Fruit fly (Drosophila melanogaster) whole organism, embryonic: ENCODE measurements around the gene mop.
A peak's percentile ranks its signal among the peaks of the same experiment; 100 is the strongest.

Experiments used
- Bteb2 ChIP-seq: fragments of 200-800 bp; sonication (Bioruptor generic); optimal IDR thresholded peaks from 2 replicates; lab custom pipeline; 2016; ENCODE audit warnings: missing biosample characterization, missing genetic modification characterization
- CG10431 ChIP-seq: fragments of 200-800 bp; sonication (Bioruptor generic); optimal IDR thresholded peaks from 3 replicates; lab custom pipeline; 2018; ENCODE audit warnings: missing biosample characterization, mild to moderate bottlenecking, missing genetic modification characterization
- CG10979 ChIP-seq: fragments of 200-800 bp; sonication (Bioruptor generic); optimal IDR thresholded peaks from 2 replicates; lab custom pipeline; 2018; ENCODE audit warnings: missing biosample characterization, mild to moderate bottlenecking, missing genetic modification characterization, moderate library complexity
- CG11456 ChIP-seq: fragments of 200-800 bp; sonication (Bioruptor generic); IDR thresholded peaks from 3 replicates; pipeline ENCODE4 v1.3.6; 2022; ENCODE audit warnings: missing biosample characterization, missing genetic modification characterization
- CG11696 ChIP-seq: fragments of 200-800 bp; sonication (Bioruptor generic); IDR thresholded peaks from 2 replicates; pipeline ENCODE4 v1.3.6; 2022; ENCODE audit warnings: missing biosample characterization, missing genetic modification characterization
- CG12744 ChIP-seq: fragments of 200-800 bp; sonication (Bioruptor generic); optimal IDR thresholded peaks from 2 replicates; lab custom pipeline; 2016; ENCODE audit warnings: missing biosample characterization, missing genetic modification characterization
- CG14050 ChIP-seq: fragments of 200-800 bp; sonication (Bioruptor generic); IDR thresholded peaks from 3 replicates; pipeline ENCODE4 v1.3.6; 2022; ENCODE audit warnings: missing biosample characterization, missing genetic modification characterization
- CG15073 ChIP-seq: fragments of 200-800 bp; sonication (Bioruptor generic); optimal IDR thresholded peaks from 2 replicates; lab custom pipeline; 2016; ENCODE audit warnings: missing biosample characterization, missing genetic modification characterization
- CG15269 ChIP-seq: fragments of 200-800 bp; sonication (Bioruptor generic); optimal IDR thresholded peaks from 2 replicates; lab custom pipeline; 2018; ENCODE audit warnings: missing biosample characterization, mild to moderate bottlenecking, missing genetic modification characterization, moderate library complexity
- CG17328 ChIP-seq: fragments of 200-800 bp; sonication (Bioruptor generic); IDR thresholded peaks from 2 replicates; pipeline ENCODE4 v1.3.6; 2022; ENCODE audit warnings: missing biosample characterization, missing genetic modification characterization
- CG17612 ChIP-seq: fragments of 200-800 bp; sonication (Bioruptor generic); IDR thresholded peaks from 2 replicates; pipeline ENCODE4 v1.3.6; 2022; ENCODE audit warnings: missing biosample characterization, missing genetic modification characterization
- CG17912 ChIP-seq: fragments of 200-800 bp; sonication (Bioruptor generic); optimal IDR thresholded peaks from 2 replicates; lab custom pipeline; 2018; ENCODE audit warnings: missing biosample characterization, mild to moderate bottlenecking, missing genetic modification characterization
- CG1832 ChIP-seq: fragments of 200-800 bp; sonication (Bioruptor generic); optimal IDR thresholded peaks from 2 replicates; lab custom pipeline; 2017; ENCODE audit warnings: missing biosample characterization, mild to moderate bottlenecking, missing genetic modification characterization, inconsistent platforms
- CG32772 ChIP-seq: fragments of 200-800 bp; sonication (Bioruptor generic); IDR thresholded peaks from 2 replicates; pipeline ENCODE4 v1.3.6; 2022; ENCODE audit warnings: missing biosample characterization, missing genetic modification characterization
- CG3407 ChIP-seq: fragments of 200-800 bp; sonication (Bioruptor generic); optimal IDR thresholded peaks from 2 replicates; lab custom pipeline; 2018; ENCODE audit warnings: missing biosample characterization, mild to moderate bottlenecking, missing genetic modification characterization
- CG34422 ChIP-seq: fragments of 200-800 bp; sonication (Bioruptor generic); IDR thresholded peaks from 3 replicates; pipeline ENCODE4 v1.3.6; 2022; ENCODE audit warnings: missing biosample characterization, missing genetic modification characterization
- CG4730 ChIP-seq: fragments of 200-800 bp; sonication (Bioruptor generic); IDR thresholded peaks from 2 replicates; pipeline ENCODE4 v1.3.6; 2022; ENCODE audit warnings: missing biosample characterization, missing genetic modification characterization
- CG7928 ChIP-seq: fragments of 200-800 bp; sonication (Bioruptor generic); optimal IDR thresholded peaks from 2 replicates; lab custom pipeline; 2017; ENCODE audit warnings: missing biosample characterization, mild to moderate bottlenecking, missing genetic modification characterization
- CG8089 ChIP-seq: fragments of 200-800 bp; sonication (Bioruptor generic); optimal IDR thresholded peaks from 3 replicates; lab custom pipeline; 2016; ENCODE audit warnings: missing biosample characterization, missing genetic modification characterization
- CG8281 ChIP-seq: fragments of 200-800 bp; sonication (Bioruptor generic); optimal IDR thresholded peaks from 2 replicates; lab custom pipeline; 2018; ENCODE audit warnings: missing biosample characterization, mild to moderate bottlenecking, missing genetic modification characterization, moderate library complexity
- CG9215 ChIP-seq: fragments of 200-800 bp; sonication (Bioruptor generic); IDR thresholded peaks from 2 replicates; pipeline ENCODE4 v1.3.6; 2022; ENCODE audit warnings: missing biosample characterization, missing genetic modification characterization
- Dbx ChIP-seq: fragments of 200-800 bp; sonication (Bioruptor generic); IDR thresholded peaks from 3 replicates; pipeline ENCODE4 v1.3.6; 2022; ENCODE audit warnings: missing biosample characterization, missing genetic modification characterization
- Dip3 ChIP-seq: fragments of 200-800 bp; sonication (Bioruptor generic); optimal IDR thresholded peaks from 3 replicates; lab custom pipeline; 2016; ENCODE audit warnings: missing biosample characterization, missing genetic modification characterization
- Gug ChIP-seq: fragments of 200-800 bp; sonication (Bioruptor generic); IDR thresholded peaks from 4 replicates; pipeline ENCODE4 v1.3.6; 2022; ENCODE audit warnings: missing biosample characterization, missing genetic modification characterization
- Hmx ChIP-seq: fragments of 200-800 bp; sonication (Bioruptor generic); optimal IDR thresholded peaks from 2 replicates; lab custom pipeline; 2016; ENCODE audit warnings: missing biosample characterization, missing genetic modification characterization
- MESR4 ChIP-seq: fragments of 200-800 bp; sonication (Bioruptor generic); optimal IDR thresholded peaks from 2 replicates; lab custom pipeline; 2018; ENCODE audit warnings: missing biosample characterization, mild to moderate bottlenecking, missing genetic modification characterization, moderate library complexity
- NC2β ChIP-seq: fragments of 200-800 bp; sonication (Bioruptor generic); optimal IDR thresholded peaks from 2 replicates; lab custom pipeline; 2016; ENCODE audit warnings: missing biosample characterization, missing genetic modification characterization
- Neu2 ChIP-seq: fragments of 200-800 bp; sonication (Bioruptor generic); optimal IDR thresholded peaks from 3 replicates; lab custom pipeline; 2016; ENCODE audit warnings: missing biosample characterization, missing genetic modification characterization, borderline replicate concordance
- Nf-YC ChIP-seq: fragments of 200-800 bp; optimal IDR thresholded peaks from 3 replicates; lab custom pipeline; 2019; ENCODE audit warnings: missing biosample characterization, mild to moderate bottlenecking, missing genetic modification characterization, moderate library complexity
- PHDP ChIP-seq: fragments of 200-800 bp; sonication (Bioruptor generic); optimal IDR thresholded peaks from 3 replicates; lab custom pipeline; 2018; ENCODE audit warnings: missing biosample characterization, mild to moderate bottlenecking, missing genetic modification characterization, moderate library complexity
- Poxn ChIP-seq: fragments of 200-800 bp; sonication (Bioruptor generic); IDR thresholded peaks from 2 replicates; pipeline ENCODE4 v1.3.6; 2022; ENCODE audit warnings: missing biosample characterization, missing genetic modification characterization
- Rx ChIP-seq: fragments of 200-800 bp; sonication (Bioruptor generic); IDR thresholded peaks from 2 replicates; pipeline ENCODE4 v1.3.6; 2022; ENCODE audit warnings: missing biosample characterization, missing genetic modification characterization
- bcd ChIP-seq: fragments of 200-800 bp; sonication (Bioruptor generic); optimal IDR thresholded peaks from 2 replicates; lab custom pipeline; 2017; ENCODE audit warnings: missing biosample characterization, mild to moderate bottlenecking, missing genetic modification characterization
- chif ChIP-seq, 2 experiments: fragments of 200-800 bp; sonication (Bioruptor generic); optimal IDR thresholded peaks; 3 replicates each; lab custom pipeline; 2016; ENCODE audit warnings: missing biosample characterization in 2 of 2, missing genetic modification characterization in 2 of 2
- da ChIP-seq: fragments of 200-800 bp; sonication (Bioruptor generic); optimal IDR thresholded peaks from 2 replicates; lab custom pipeline; 2016; ENCODE audit warnings: missing biosample characterization, missing genetic modification characterization
- fd3F ChIP-seq: fragments of 200-800 bp; sonication (Bioruptor generic); optimal IDR thresholded peaks from 2 replicates; lab custom pipeline; 2018; ENCODE audit warnings: missing biosample characterization, mild to moderate bottlenecking, missing genetic modification characterization, moderate library complexity
- fd96Cb ChIP-seq: fragments of 200-800 bp; sonication (Bioruptor generic); optimal IDR thresholded peaks from 2 replicates; lab custom pipeline; 2018; ENCODE audit warnings: missing biosample characterization, mild to moderate bottlenecking, missing genetic modification characterization, moderate library complexity
- ftz-f1 ChIP-seq: fragments of 200-800 bp; sonication (Bioruptor generic); optimal IDR thresholded peaks from 2 replicates; lab custom pipeline; 2016; ENCODE audit warnings: missing biosample characterization, missing genetic modification characterization
- gce ChIP-seq: fragments of 200-800 bp; sonication (Bioruptor generic); IDR thresholded peaks from 3 replicates; pipeline ENCODE4 v1.3.6; 2022; ENCODE audit warnings: missing biosample characterization, missing genetic modification characterization
- hb ChIP-seq: fragments of 200-800 bp; sonication (Bioruptor generic); IDR thresholded peaks from 3 replicates; pipeline ENCODE4 v1.3.6; 2022; ENCODE audit warnings: missing biosample characterization, missing genetic modification characterization; ENCODE audit not compliant: partially characterized antibody
- hkb ChIP-seq, 2 experiments: fragments of 200-800 bp in 1 of 2; fragments of >200 bp in 1 of 2; sonication (Bioruptor generic) in 1 of 2; IDR thresholded peaks in 1 of 2; optimal IDR thresholded peaks in 1 of 2; 2 replicates each; pipeline versions ENCODE4 v1.3.6 to Lab custom; 2017 to 2022; ENCODE audit warnings: missing biosample characterization in 1 of 2, missing genetic modification characterization in 1 of 2
- ken ChIP-seq: fragments of 200-800 bp; sonication (Bioruptor generic); IDR thresholded peaks from 3 replicates; pipeline ENCODE4 v1.3.6; 2022; ENCODE audit warnings: missing biosample characterization, missing genetic modification characterization
- lola ChIP-seq, 3 experiments: fragments of >200 bp in 2 of 3; fragments of 200-800 bp in 1 of 3; sonication (Bioruptor generic) in 1 of 3; optimal IDR thresholded peaks; 2 replicates each; lab custom pipeline; 2017 to 2019; ENCODE audit warnings: missing biosample characterization in 3 of 3, missing genetic modification characterization in 3 of 3, mild to moderate bottlenecking in 1 of 3, moderate library complexity in 1 of 3
- pan ChIP-seq, 4 experiments: fragments of >200 bp in 3 of 4; fragments of 200-800 bp in 1 of 4; sonication (Bioruptor generic) in 1 of 4; optimal IDR thresholded peaks in 3 of 4; IDR thresholded peaks in 1 of 4; 2 replicates each; pipeline versions ENCODE4 v1.3.6 to Lab custom; 2017 to 2022; ENCODE audit warnings: missing biosample characterization in 2 of 4, missing genetic modification characterization in 2 of 4, mixed read lengths in 1 of 4
- pfk ChIP-seq: fragments of 200-800 bp; sonication (Bioruptor generic); optimal IDR thresholded peaks from 2 replicates; lab custom pipeline; 2018; ENCODE audit warnings: missing biosample characterization, mild to moderate bottlenecking, missing genetic modification characterization, moderate library complexity
- pho ChIP-seq: fragments of 200-800 bp; sonication (Bioruptor generic); optimal IDR thresholded peaks from 2 replicates; lab custom pipeline; 2016; ENCODE audit warnings: missing biosample characterization, missing genetic modification characterization
- schlank ChIP-seq: fragments of 200-800 bp; sonication (Bioruptor generic); optimal IDR thresholded peaks from 2 replicates; lab custom pipeline; 2018; ENCODE audit warnings: missing biosample characterization, mild to moderate bottlenecking, missing genetic modification characterization
- trem ChIP-seq: fragments of 200-800 bp; optimal IDR thresholded peaks from 3 replicates; lab custom pipeline; 2019; ENCODE audit warnings: missing biosample characterization, mild to moderate bottlenecking, missing genetic modification characterization, moderate library complexity
- z ChIP-seq: fragments of 200-800 bp; sonication (Bioruptor generic); IDR thresholded peaks from 3 replicates; pipeline ENCODE4 v1.3.6; 2022; ENCODE audit warnings: missing biosample characterization, missing genetic modification characterization

mop gene

dm6 chr3L:14786230-14786850, 10.4 kb upstream of the mop start, which contains the start of the genes bmm and Tdrd3 (continued):
- TF ChIP-seq CG34422 (GFP tag; lab: Robert Waterston, UW) (peak; percentile 61), z (no peak), chif (GFP tag; optimal IDR thresholded peaks at IDR 0.05; lab: Kevin White, UChicago) (peak in 1 of 2 experiments; percentile 36), CG11696 (GFP tag; lab: Robert Waterston, UW) (no peak), NC2β (no peak), Hmx (GFP tag; lab: Kevin White, UChicago) (no peak), Gug (GFP tag; lab: Robert Waterston, UW) (peak; percentile 92), pan (optimal IDR thresholded peaks at IDR 0.05; lab: Kevin White, UChicago) (no peak), pan (GFP tag; optimal IDR thresholded peaks at IDR 0.05 in 1 of 2, IDR thresholded peaks at IDR 0.05 in 1 of 2) (peak in 1 of 2 experiments; percentile 55), PHDP (tag; lab: Kevin White, UChicago) (peak; percentile 84), Rx (peak; percentile 35; the same call in 1 of the 2 replicates), CG4730 (peak; percentile 50; the same call in 1 of the 2 replicates), CG9215 (GFP tag; lab: Robert Waterston, UW) (peak; percentile 78), CG8089 (GFP tag; lab: Kevin White, UChicago) (no peak), CG14050 (GFP tag; lab: Robert Waterston, UW) (no peak), pfk (no peak), CG15073 (no peak), CG8281 (tag; lab: Kevin White, UChicago) (peak; percentile 22), hkb (optimal IDR thresholded peaks at IDR 0.05; lab: Kevin White, UChicago) (no peak), hkb (GFP tag; IDR thresholded peaks at IDR 0.05; lab: Robert Waterston, UW) (peak; percentile 42; the same call in 1 of the 2 replicates), Poxn (peak; percentile 52; the same call in 1 of the 2 replicates), CG17612 (peak; percentile 55), Dip3 (GFP tag; lab: Kevin White, UChicago) (peak; percentile 50), CG15269 (tag; lab: Kevin White, UChicago) (peak; percentile 85), bcd (GFP tag; lab: Kevin White, UChicago) (peak; percentile 80), CG32772 (peak; percentile 79), CG17912 (no peak), CG3407 (GFP tag; lab: Kevin White, UChicago) (peak; percentile 45), fd96Cb (peak; percentile 71), gce (GFP tag; lab: Robert Waterston, UW) (no peak; the same call in 2 of the 3 replicates), lola (GFP tag; optimal IDR thresholded peaks at IDR 0.05; lab: Kevin White, UChicago) (peak in 1 of 3 experiments; percentile 89), hb (GFP tag; lab: Robert Waterston, UW) (peak; percentile 84), trem (tag; lab: Kevin White, UChicago) (peak; percentile 93), CG17328 (GFP tag; lab: Robert Waterston, UW) (peak; percentile 39; the same call in 1 of the 2 replicates), schlank (tag; lab: Kevin White, UChicago) (peak; percentile 32), CG12744 (GFP tag; lab: Kevin White, UChicago) (no peak), Neu2 (no peak), CG11456 (peak; percentile 91), ftz-f1 (no peak), CG10431 (GFP tag; lab: Kevin White, UChicago) (peak; percentile 74), CG10979 (peak; percentile 75), CG1832 (GFP tag; lab: Kevin White, UChicago) (no peak), CG7928 (GFP tag; lab: Kevin White, UChicago) (no peak), fd3F (GFP tag; lab: Kevin White, UChicago) (peak; percentile 82), ken (GFP tag; lab: Robert Waterston, UW) (peak; percentile 72; the same call in 2 of the 3 replicates), pho (GFP tag; lab: Kevin White, UChicago) (peak; percentile 75), da (no peak), Dbx (peak; percentile 83), MESR4 (peak; percentile 33), Bteb2 (peak; percentile 53), Nf-YC (tag; lab: Kevin White, UChicago) (peak; percentile 81)
